Fruit fly (Drosophila melanogaster) whole organism, embryonic: ENCODE measurements around the gene CG12206.

Source experiments
- BEAF-32 ChIP-seq: fragments of 200-800 bp; sonication (Bioruptor generic); optimal IDR thresholded peaks from 3 replicates; lab custom pipeline; 2017; ENCODE audit warnings: missing biosample characterization, missing genetic modification characterization, mild to moderate bottlenecking, moderate library complexity, missing genetic modification reagents
- Bgb ChIP-seq: fragments of 200-800 bp; sonication (Bioruptor generic); IDR thresholded peaks from 2 replicates; pipeline ENCODE4 v1.3.6; 2022; ENCODE audit warnings: missing biosample characterization, missing genetic modification characterization; ENCODE audit not compliant: partially characterized antibody
- Bteb2 ChIP-seq: fragments of 200-800 bp; sonication (Bioruptor generic); optimal IDR thresholded peaks from 2 replicates; lab custom pipeline; 2016; ENCODE audit warnings: missing biosample characterization, missing genetic modification characterization
- CG11456 ChIP-seq: fragments of 200-800 bp; sonication (Bioruptor generic); IDR thresholded peaks from 3 replicates; pipeline ENCODE4 v1.3.6; 2022; ENCODE audit warnings: missing biosample characterization, missing genetic modification characterization
- CG12219 ChIP-seq: fragments of 200-800 bp; sonication (Bioruptor generic); optimal IDR thresholded peaks from 3 replicates; lab custom pipeline; 2018; ENCODE audit warnings: missing biosample characterization, mild to moderate bottlenecking, missing genetic modification characterization
- CG12744 ChIP-seq: fragments of 200-800 bp; sonication (Bioruptor generic); optimal IDR thresholded peaks from 2 replicates; lab custom pipeline; 2016; ENCODE audit warnings: missing biosample characterization, missing genetic modification characterization
- CG1602 ChIP-seq: fragments of 200-800 bp; sonication (Bioruptor generic); optimal IDR thresholded peaks from 3 replicates; lab custom pipeline; 2016; ENCODE audit warnings: missing biosample characterization, missing genetic modification characterization
- CG1647 ChIP-seq: fragments of 200-800 bp; sonication (Bioruptor generic); optimal IDR thresholded peaks from 3 replicates; lab custom pipeline; 2016; ENCODE audit warnings: missing biosample characterization, missing genetic modification characterization
- CG2129 ChIP-seq: fragments of 200-800 bp; sonication (Bioruptor generic); IDR thresholded peaks from 2 replicates; pipeline ENCODE4 v1.3.6; 2022; ENCODE audit warnings: missing biosample characterization, missing genetic modification characterization; ENCODE audit not compliant: partially characterized antibody
- CG2875 ChIP-seq: fragments of 200-800 bp; sonication (Bioruptor generic); optimal IDR thresholded peaks from 2 replicates; lab custom pipeline; 2017; ENCODE audit warnings: missing biosample characterization, mild to moderate bottlenecking, missing genetic modification characterization, missing genetic modification reagents
- CG30020 ChIP-seq: fragments of 200-800 bp; optimal IDR thresholded peaks from 2 replicates; lab custom pipeline; 2019; ENCODE audit warnings: missing biosample characterization, mild to moderate bottlenecking, missing genetic modification characterization, moderate library complexity
- CG4282 ChIP-seq: fragments of 200-800 bp; sonication (Bioruptor generic); optimal IDR thresholded peaks from 2 replicates; lab custom pipeline; 2016; ENCODE audit warnings: missing biosample characterization, missing genetic modification characterization
- CG4820 ChIP-seq: fragments of 200-800 bp; sonication (Bioruptor generic); optimal IDR thresholded peaks from 3 replicates; lab custom pipeline; 2016; ENCODE audit warnings: missing biosample characterization, missing genetic modification characterization
- CG7271 ChIP-seq: fragments of 200-800 bp; sonication (Bioruptor generic); optimal IDR thresholded peaks from 2 replicates; lab custom pipeline; 2018; ENCODE audit warnings: missing biosample characterization, mild to moderate bottlenecking, missing genetic modification characterization, moderate library complexity
- CG7556 ChIP-seq: fragments of 200-800 bp; sonication (Bioruptor generic); optimal IDR thresholded peaks from 2 replicates; lab custom pipeline; 2017; ENCODE audit warnings: missing biosample characterization, mild to moderate bottlenecking, missing genetic modification characterization
- CG7963 ChIP-seq: fragments of 200-800 bp; sonication (Bioruptor generic); IDR thresholded peaks from 3 replicates; pipeline ENCODE4 v1.3.6; 2022; ENCODE audit warnings: missing biosample characterization, missing genetic modification characterization; ENCODE audit not compliant: partially characterized antibody
- CG8089 ChIP-seq: fragments of 200-800 bp; sonication (Bioruptor generic); optimal IDR thresholded peaks from 3 replicates; lab custom pipeline; 2016; ENCODE audit warnings: missing biosample characterization, missing genetic modification characterization
- CG8478 ChIP-seq: fragments of >200 bp; optimal IDR thresholded peaks from 2 replicates; lab custom pipeline; 2018
- CG8765 ChIP-seq: fragments of 200-800 bp; sonication (Bioruptor generic); IDR thresholded peaks from 2 replicates; pipeline ENCODE4 v1.3.6; 2022; ENCODE audit warnings: missing biosample characterization, missing genetic modification characterization
- CoRest ChIP-seq: fragments of 200-800 bp; sonication (Bioruptor generic); optimal IDR thresholded peaks from 3 replicates; lab custom pipeline; 2018; ENCODE audit warnings: missing biosample characterization, mild to moderate bottlenecking, missing genetic modification characterization, moderate library complexity
- D19A ChIP-seq: fragments of 200-800 bp; optimal IDR thresholded peaks from 3 replicates; lab custom pipeline; 2019; ENCODE audit warnings: missing biosample characterization, mild to moderate bottlenecking, missing genetic modification characterization, moderate library complexity
- Drgx ChIP-seq: fragments of 200-800 bp; sonication (Bioruptor generic); IDR thresholded peaks from 2 replicates; pipeline ENCODE4 v1.3.6; 2022; ENCODE audit warnings: missing biosample characterization, missing genetic modification characterization
- Fer1 ChIP-seq: fragments of 200-800 bp; sonication (Bioruptor generic); optimal IDR thresholded peaks from 2 replicates; lab custom pipeline; 2017; ENCODE audit warnings: missing biosample characterization, mild to moderate bottlenecking, missing genetic modification characterization
- H2.0 ChIP-seq: fragments of 200-800 bp; sonication (Bioruptor generic); IDR thresholded peaks from 2 replicates; pipeline ENCODE4 v1.3.6; 2022; ENCODE audit warnings: missing biosample characterization, missing genetic modification characterization
- HLH4C ChIP-seq: fragments of 200-800 bp; sonication (Bioruptor generic); IDR thresholded peaks from 3 replicates; pipeline ENCODE4 v1.3.6; 2022; ENCODE audit warnings: missing biosample characterization, missing genetic modification characterization; ENCODE audit not compliant: partially characterized antibody
- HLHmδ ChIP-seq: fragments of 200-800 bp; sonication (Bioruptor generic); optimal IDR thresholded peaks from 2 replicates; lab custom pipeline; 2018; ENCODE audit warnings: missing biosample characterization, mild to moderate bottlenecking, missing genetic modification characterization, moderate library complexity
- Hr3 ChIP-seq: fragments of 200-800 bp; sonication (Bioruptor generic); optimal IDR thresholded peaks from 3 replicates; lab custom pipeline; 2016; ENCODE audit warnings: missing biosample characterization, missing genetic modification characterization
- Mad ChIP-seq: fragments of 200-800 bp; sonication (Bioruptor generic); optimal IDR thresholded peaks from 2 replicates; lab custom pipeline; 2016; ENCODE audit warnings: missing biosample characterization, missing genetic modification characterization
- Neu2 ChIP-seq: fragments of 200-800 bp; sonication (Bioruptor generic); optimal IDR thresholded peaks from 3 replicates; lab custom pipeline; 2016; ENCODE audit warnings: missing biosample characterization, missing genetic modification characterization, borderline replicate concordance
- Opbp ChIP-seq: fragments of 200-800 bp; sonication (Bioruptor generic); IDR thresholded peaks from 3 replicates; pipeline ENCODE4 v1.3.6; 2022; ENCODE audit warnings: missing biosample characterization, missing genetic modification characterization; ENCODE audit not compliant: partially characterized antibody
- Rfx ChIP-seq: fragments of 200-800 bp; sonication (Bioruptor generic); IDR thresholded peaks from 2 replicates; pipeline ENCODE4 v1.3.6; 2022; ENCODE audit warnings: missing biosample characterization, missing genetic modification characterization
- Six4 ChIP-seq: fragments of 200-800 bp; sonication (Bioruptor generic); optimal IDR thresholded peaks from 2 replicates; lab custom pipeline; 2016; ENCODE audit warnings: missing biosample characterization, missing genetic modification characterization
- Sox100B ChIP-seq: fragments of 200-800 bp; sonication (Bioruptor generic); optimal IDR thresholded peaks from 3 replicates; lab custom pipeline; 2018; ENCODE audit warnings: missing biosample characterization, mild to moderate bottlenecking, missing genetic modification characterization
- Trl ChIP-seq, 3 experiments: fragments of >200 bp in 2 of 3; fragments of 200-800 bp in 1 of 3; sonication (Bioruptor generic) in 1 of 3; optimal IDR thresholded peaks; 2 replicates in 1 of 3; 3 replicates in 2 of 3; lab custom pipeline; 2016 to 2017; ENCODE audit warnings: missing biosample characterization in 1 of 3, missing genetic modification characterization in 1 of 3
- ac ChIP-seq: fragments of 200-800 bp; sonication (Bioruptor generic); optimal IDR thresholded peaks from 3 replicates; lab custom pipeline; 2017; ENCODE audit warnings: missing biosample characterization, mild to moderate bottlenecking, missing genetic modification characterization
- az2 ChIP-seq: fragments of 200-800 bp; sonication (Bioruptor generic); optimal IDR thresholded peaks from 3 replicates; lab custom pipeline; 2016; ENCODE audit warnings: missing biosample characterization, missing genetic modification characterization
- cad ChIP-seq: fragments of >200 bp; optimal IDR thresholded peaks from 2 replicates; lab custom pipeline; 2017; ENCODE audit warnings: missing biosample characterization, missing genetic modification characterization
- caup ChIP-seq: fragments of 200-800 bp; sonication (Bioruptor generic); optimal IDR thresholded peaks from 3 replicates; lab custom pipeline; 2017; ENCODE audit warnings: missing biosample characterization, mild to moderate bottlenecking, missing genetic modification characterization, moderate library complexity; ENCODE audit not compliant: severe bottlenecking
- croc ChIP-seq: fragments of 200-800 bp; sonication (Bioruptor generic); conservative IDR thresholded peaks from 3 replicates; pipeline ENCODE4 v1.3.6; 2022; ENCODE audit warnings: missing biosample characterization, missing genetic modification characterization
- disco-r ChIP-seq: fragments of 200-800 bp; sonication (Bioruptor generic); optimal IDR thresholded peaks from 2 replicates; lab custom pipeline; 2016; ENCODE audit warnings: missing biosample characterization, missing genetic modification characterization
- emc ChIP-seq: fragments of 200-800 bp; sonication (Bioruptor generic); optimal IDR thresholded peaks from 2 replicates; lab custom pipeline; 2016; ENCODE audit warnings: missing biosample characterization, missing genetic modification characterization
- exex ChIP-seq: fragments of 200-800 bp; sonication (Bioruptor generic); optimal IDR thresholded peaks from 4 replicates; lab custom pipeline; 2018; ENCODE audit warnings: missing biosample characterization, mild to moderate bottlenecking, missing genetic modification characterization, moderate library complexity
- fu2 ChIP-seq: fragments of 200-800 bp; sonication (Bioruptor generic); optimal IDR thresholded peaks from 2 replicates; lab custom pipeline; 2016; ENCODE audit warnings: missing biosample characterization, missing genetic modification characterization
- gem ChIP-seq: fragments of 200-800 bp; sonication (Bioruptor generic); optimal IDR thresholded peaks from 2 replicates; lab custom pipeline; 2019; ENCODE audit warnings: missing biosample characterization, mild to moderate bottlenecking, missing genetic modification characterization, moderate library complexity
- grau ChIP-seq: fragments of 200-800 bp; optimal IDR thresholded peaks from 3 replicates; lab custom pipeline; 2019; ENCODE audit warnings: missing biosample characterization, mild to moderate bottlenecking, missing genetic modification characterization, moderate library complexity
- odd ChIP-seq: fragments of 200-800 bp; sonication (Bioruptor generic); optimal IDR thresholded peaks from 2 replicates; lab custom pipeline; 2017; ENCODE audit warnings: missing biosample characterization, mild to moderate bottlenecking, missing genetic modification characterization
- row ChIP-seq: fragments of 200-800 bp; sonication (Bioruptor generic); IDR thresholded peaks from 3 replicates; pipeline ENCODE4 v1.3.6; 2022; ENCODE audit warnings: missing biosample characterization, missing genetic modification characterization
- run ChIP-seq: fragments of 200-800 bp; sonication (Bioruptor generic); optimal IDR thresholded peaks from 3 replicates; lab custom pipeline; 2018; ENCODE audit warnings: missing biosample characterization, mild to moderate bottlenecking, missing genetic modification characterization
- tgo ChIP-seq: fragments of 200-800 bp; sonication (Bioruptor generic); IDR thresholded peaks from 3 replicates; pipeline ENCODE4 v1.3.6; 2022; ENCODE audit warnings: missing biosample characterization, missing genetic modification characterization
- wor ChIP-seq: fragments of 200-800 bp; sonication (Bioruptor generic); IDR thresholded peaks from 2 replicates; pipeline ENCODE4 v1.3.6; 2022; ENCODE audit warnings: missing biosample characterization, missing genetic modification characterization
- zfh2 ChIP-seq: fragments of 200-800 bp; sonication (Bioruptor generic); optimal IDR thresholded peaks from 2 replicates; lab custom pipeline; 2016; ENCODE audit warnings: missing biosample characterization, missing genetic modification characterization

The CG12206 gene

dm6 chrX:3476009-3476408, 1.7 kb upstream of the CG12206 start (continued):
- TF ChIP-seq caup (GFP tag; lab: Kevin White, UChicago) (no peak), D19A (tag; lab: Kevin White, UChicago) (peak; percentile 11), Rfx (no peak), HLHmδ (no peak), Six4 (GFP tag; lab: Kevin White, UChicago) (no peak), run (tag; lab: Kevin White, UChicago) (no peak), CG12744 (GFP tag; lab: Kevin White, UChicago) (no peak), CG11456 (GFP tag; lab: Robert Waterston, UW) (no peak), Neu2 (GFP tag; lab: Kevin White, UChicago) (no peak), grau (tag; lab: Kevin White, UChicago) (peak; percentile 34), Opbp (GFP tag; lab: Robert Waterston, UW) (no peak), CG1647 (GFP tag; lab: Kevin White, UChicago) (peak; percentile 3), odd (GFP tag; lab: Kevin White, UChicago) (no peak), Fer1 (GFP tag; lab: Kevin White, UChicago) (no peak), ac (GFP tag; lab: Kevin White, UChicago) (no peak), fu2 (GFP tag; lab: Kevin White, UChicago) (no peak), Drgx (GFP tag; lab: Robert Waterston, UW) (peak; percentile 82), row (GFP tag; lab: Robert Waterston, UW) (peak; percentile 49; the same call in 2 of the 3 replicates), BEAF-32 (no peak), tgo (peak; percentile 47; the same call in 2 of the 3 replicates), CG2875 (GFP tag; lab: Kevin White, UChicago) (no peak), H2.0 (GFP tag; lab: Robert Waterston, UW) (peak; percentile 35; the same call in 1 of the 2 replicates), CG1602 (peak; percentile 16), CG8765 (GFP tag; lab: Robert Waterston, UW) (no peak), az2 (GFP tag; lab: Kevin White, UChicago) (peak; percentile 56), CG2129 (GFP tag; lab: Robert Waterston, UW) (no peak), Hr3 (GFP tag; lab: Kevin White, UChicago) (no peak), croc (GFP tag; lab: Robert Waterston, UW) (no peak), CG7963 (GFP tag; lab: Robert Waterston, UW) (no peak), emc (GFP tag; lab: Kevin White, UChicago) (no peak), gem (tag; lab: Kevin White, UChicago) (peak; percentile 75), CG8089 (peak; percentile 25), CG30020 (tag; lab: Kevin White, UChicago) (no peak), cad (GFP tag; lab: Kevin White, UChicago) (no peak), CG4820 (GFP tag; lab: Kevin White, UChicago) (peak; percentile 41), CG8478 (lab: Kevin White, UChicago) (no peak), disco-r (GFP tag; lab: Kevin White, UChicago) (no peak), CG7271 (tag; lab: Kevin White, UChicago) (no peak), wor (GFP tag; lab: Robert Waterston, UW) (no peak), CG12219 (GFP tag; lab: Kevin White, UChicago) (no peak), CoRest (tag; lab: Kevin White, UChicago) (no peak), CG7556 (GFP tag; lab: Kevin White, UChicago) (peak; percentile 13), Mad (GFP tag; lab: Kevin White, UChicago) (no peak), Trl (optimal IDR thresholded peaks at IDR 0.05; lab: Kevin White, UChicago) (no peak), Trl (GFP tag; optimal IDR thresholded peaks at IDR 0.05; lab: Kevin White, UChicago) (no peak), exex (tag; lab: Kevin White, UChicago) (no peak), zfh2 (GFP tag; lab: Kevin White, UChicago) (no peak), CG4282 (GFP tag; lab: Kevin White, UChicago) (no peak), Bgb (GFP tag; lab: Robert Waterston, UW) (no peak), HLH4C (GFP tag; lab: Robert Waterston, UW) (no peak), Bteb2 (GFP tag; lab: Kevin White, UChicago) (peak; percentile 13), Sox100B (GFP tag; lab: Kevin White, UChicago) (peak; percentile 36)
